Fruit fly (Drosophila melanogaster) whole organism, embryonic: ENCODE data around the gene Edg78E.

ENCODE experiments used
- B-H1 ChIP-seq: fragments of 200-800 bp; sonication (Bioruptor generic); IDR thresholded peaks from 3 replicates; pipeline ENCODE4 v1.3.6; 2022; ENCODE audit warnings: missing biosample characterization, missing genetic modification characterization
- BtbVII ChIP-seq: fragments of 200-800 bp; sonication (Bioruptor generic); optimal IDR thresholded peaks from 3 replicates; lab custom pipeline; 2017; ENCODE audit warnings: missing biosample characterization, mild to moderate bottlenecking, missing genetic modification characterization
- CG10274 ChIP-seq: fragments of 200-800 bp; sonication (Bioruptor generic); optimal IDR thresholded peaks from 3 replicates; lab custom pipeline; 2017; ENCODE audit warnings: missing biosample characterization, mild to moderate bottlenecking, missing genetic modification characterization
- CG11398 ChIP-seq: fragments of 200-800 bp; sonication (Bioruptor generic); optimal IDR thresholded peaks from 2 replicates; lab custom pipeline; 2016; ENCODE audit warnings: missing biosample characterization, missing genetic modification characterization
- CG11695 ChIP-seq: fragments of 200-800 bp; sonication (Bioruptor generic); IDR thresholded peaks from 3 replicates; pipeline ENCODE4 v1.3.6; 2022; ENCODE audit warnings: missing biosample characterization, missing genetic modification characterization
- CG11723 ChIP-seq: fragments of 200-800 bp; sonication (Bioruptor generic); optimal IDR thresholded peaks from 2 replicates; lab custom pipeline; 2017; ENCODE audit warnings: missing biosample characterization, mild to moderate bottlenecking, missing genetic modification characterization
- CG12219 ChIP-seq: fragments of 200-800 bp; sonication (Bioruptor generic); optimal IDR thresholded peaks from 3 replicates; lab custom pipeline; 2018; ENCODE audit warnings: missing biosample characterization, mild to moderate bottlenecking, missing genetic modification characterization
- CG13296 ChIP-seq: fragments of 200-800 bp; sonication (Bioruptor generic); optimal IDR thresholded peaks from 3 replicates; lab custom pipeline; 2018; ENCODE audit warnings: missing biosample characterization, mild to moderate bottlenecking, missing genetic modification characterization
- CG13775 ChIP-seq: fragments of 200-800 bp; sonication (Bioruptor generic); optimal IDR thresholded peaks from 3 replicates; lab custom pipeline; 2017; ENCODE audit warnings: missing biosample characterization, mild to moderate bottlenecking, missing genetic modification characterization
- CG14710 ChIP-seq: fragments of 200-800 bp; sonication (Bioruptor generic); optimal IDR thresholded peaks from 3 replicates; lab custom pipeline; 2019; ENCODE audit warnings: missing biosample characterization, mild to moderate bottlenecking, missing genetic modification characterization, moderate library complexity
- CG15011 ChIP-seq: fragments of 200-800 bp; sonication (Bioruptor generic); optimal IDR thresholded peaks from 3 replicates; lab custom pipeline; 2018; ENCODE audit warnings: missing biosample characterization, mild to moderate bottlenecking, missing genetic modification characterization
- CG15601 ChIP-seq: fragments of 200-800 bp; sonication (Bioruptor generic); optimal IDR thresholded peaks from 3 replicates; lab custom pipeline; 2019; ENCODE audit warnings: missing biosample characterization, mild to moderate bottlenecking, missing genetic modification characterization, moderate library complexity
- CG15696 ChIP-seq: fragments of 200-800 bp; sonication (Bioruptor generic); optimal IDR thresholded peaks from 2 replicates; lab custom pipeline; 2019; ENCODE audit warnings: missing biosample characterization, mild to moderate bottlenecking, missing genetic modification characterization, moderate library complexity
- CG1603 ChIP-seq: fragments of 200-800 bp; sonication (Bioruptor generic); optimal IDR thresholded peaks from 2 replicates; lab custom pipeline; 2019; ENCODE audit warnings: missing biosample characterization, mild to moderate bottlenecking, missing genetic modification characterization, moderate library complexity
- CG18011 ChIP-seq: fragments of 200-800 bp; sonication (Bioruptor generic); optimal IDR thresholded peaks from 2 replicates; lab custom pipeline; 2017; ENCODE audit warnings: missing biosample characterization, missing genetic modification characterization, mild to moderate bottlenecking, moderate library complexity, missing genotype
- CG18599 ChIP-seq: fragments of 200-800 bp; sonication (Bioruptor generic); optimal IDR thresholded peaks from 3 replicates; lab custom pipeline; 2017; ENCODE audit warnings: missing biosample characterization, missing genetic modification characterization, mild to moderate bottlenecking, moderate library complexity, missing genetic modification reagents
- CG2875 ChIP-seq: fragments of 200-800 bp; sonication (Bioruptor generic); optimal IDR thresholded peaks from 2 replicates; lab custom pipeline; 2017; ENCODE audit warnings: missing biosample characterization, mild to moderate bottlenecking, missing genetic modification characterization, missing genetic modification reagents
- CG3163 ChIP-seq: fragments of 200-800 bp; sonication (Bioruptor generic); optimal IDR thresholded peaks from 3 replicates; lab custom pipeline; 2016; ENCODE audit warnings: missing biosample characterization, missing genetic modification characterization
- CG34376 ChIP-seq: fragments of 200-800 bp; sonication (Bioruptor generic); optimal IDR thresholded peaks from 2 replicates; lab custom pipeline; 2018; ENCODE audit warnings: missing biosample characterization, mild to moderate bottlenecking, missing genetic modification characterization
- CG34422 ChIP-seq: fragments of 200-800 bp; sonication (Bioruptor generic); IDR thresholded peaks from 3 replicates; pipeline ENCODE4 v1.3.6; 2022; ENCODE audit warnings: missing biosample characterization, missing genetic modification characterization
- CG3847 ChIP-seq: fragments of 200-800 bp; sonication (Bioruptor generic); IDR thresholded peaks from 2 replicates; pipeline ENCODE4 v1.3.6; 2022; ENCODE audit warnings: missing biosample characterization, missing genetic modification characterization
- CG4820 ChIP-seq: fragments of 200-800 bp; sonication (Bioruptor generic); optimal IDR thresholded peaks from 3 replicates; lab custom pipeline; 2016; ENCODE audit warnings: missing biosample characterization, missing genetic modification characterization
- CG5953 ChIP-seq: fragments of 200-800 bp; sonication (Bioruptor generic); IDR thresholded peaks from 2 replicates; pipeline ENCODE4 v1.3.6; 2022; ENCODE audit warnings: missing biosample characterization, missing genetic modification characterization
- CG6765 ChIP-seq: fragments of 200-800 bp; sonication (Bioruptor generic); optimal IDR thresholded peaks from 3 replicates; lab custom pipeline; 2017; ENCODE audit warnings: missing biosample characterization, mild to moderate bottlenecking, missing genetic modification characterization
- CG8089 ChIP-seq: fragments of 200-800 bp; sonication (Bioruptor generic); optimal IDR thresholded peaks from 3 replicates; lab custom pipeline; 2016; ENCODE audit warnings: missing biosample characterization, missing genetic modification characterization
- CG8359 ChIP-seq: fragments of 200-800 bp; sonication (Bioruptor generic); optimal IDR thresholded peaks from 2 replicates; lab custom pipeline; 2017; ENCODE audit warnings: missing biosample characterization, mild to moderate bottlenecking, missing genetic modification characterization, borderline replicate concordance
- Dref ChIP-seq: fragments of 200-800 bp; sonication (Bioruptor generic); IDR thresholded peaks from 2 replicates; pipeline ENCODE4 v1.3.6; 2022; ENCODE audit warnings: missing biosample characterization, missing genetic modification characterization
- HLH4C ChIP-seq: fragments of 200-800 bp; sonication (Bioruptor generic); IDR thresholded peaks from 3 replicates; pipeline ENCODE4 v1.3.6; 2022; ENCODE audit warnings: missing biosample characterization, missing genetic modification characterization; ENCODE audit not compliant: partially characterized antibody
- HLHmδ ChIP-seq: fragments of 200-800 bp; sonication (Bioruptor generic); optimal IDR thresholded peaks from 2 replicates; lab custom pipeline; 2018; ENCODE audit warnings: missing biosample characterization, mild to moderate bottlenecking, missing genetic modification characterization, moderate library complexity
- Hey ChIP-seq: fragments of 200-800 bp; sonication (Bioruptor generic); optimal IDR thresholded peaks from 3 replicates; lab custom pipeline; 2018; ENCODE audit warnings: missing biosample characterization, mild to moderate bottlenecking, missing genetic modification characterization
- HmgZ ChIP-seq: fragments of 200-800 bp; sonication (Bioruptor generic); optimal IDR thresholded peaks from 2 replicates; lab custom pipeline; 2018; ENCODE audit warnings: missing biosample characterization, mild to moderate bottlenecking, missing genetic modification characterization
- NFAT ChIP-seq: fragments of 200-800 bp; sonication (Bioruptor generic); IDR thresholded peaks from 2 replicates; pipeline ENCODE4 v1.3.6; 2022; ENCODE audit warnings: missing biosample characterization, missing genetic modification characterization
- Opbp ChIP-seq: fragments of 200-800 bp; sonication (Bioruptor generic); IDR thresholded peaks from 3 replicates; pipeline ENCODE4 v1.3.6; 2022; ENCODE audit warnings: missing biosample characterization, missing genetic modification characterization; ENCODE audit not compliant: partially characterized antibody
- Six4 ChIP-seq: fragments of 200-800 bp; sonication (Bioruptor generic); optimal IDR thresholded peaks from 2 replicates; lab custom pipeline; 2016; ENCODE audit warnings: missing biosample characterization, missing genetic modification characterization
- Xbp1 ChIP-seq: fragments of 200-800 bp; sonication (Bioruptor generic); optimal IDR thresholded peaks from 3 replicates; lab custom pipeline; 2016; ENCODE audit warnings: missing biosample characterization, mild to moderate bottlenecking, missing genetic modification characterization
- cad ChIP-seq: fragments of >200 bp; optimal IDR thresholded peaks from 2 replicates; lab custom pipeline; 2017; ENCODE audit warnings: missing biosample characterization, missing genetic modification characterization
- ci ChIP-seq: fragments of 200-800 bp; sonication (Bioruptor generic); IDR thresholded peaks from 3 replicates; pipeline ENCODE4 v1.3.6; 2022; ENCODE audit warnings: missing biosample characterization, missing genetic modification characterization
- da ChIP-seq: fragments of 200-800 bp; sonication (Bioruptor generic); optimal IDR thresholded peaks from 2 replicates; lab custom pipeline; 2016; ENCODE audit warnings: missing biosample characterization, missing genetic modification characterization
- dysf ChIP-seq: fragments of 200-800 bp; sonication (Bioruptor generic); IDR thresholded peaks from 3 replicates; pipeline ENCODE4 v1.3.6; 2022; ENCODE audit warnings: missing biosample characterization, missing genetic modification characterization
- eve ChIP-seq, 2 experiments: fragments of >200 bp; optimal IDR thresholded peaks; 2 replicates each; lab custom pipeline; 2017; ENCODE audit warnings: missing biosample characterization in 2 of 2, missing genetic modification characterization in 2 of 2
- ftz-f1 ChIP-seq: fragments of 200-800 bp; sonication (Bioruptor generic); optimal IDR thresholded peaks from 2 replicates; lab custom pipeline; 2016; ENCODE audit warnings: missing biosample characterization, missing genetic modification characterization
- nerfin-1 ChIP-seq: fragments of 200-800 bp; sonication (Bioruptor generic); optimal IDR thresholded peaks from 3 replicates; lab custom pipeline; 2019; ENCODE audit warnings: missing biosample characterization, mild to moderate bottlenecking, missing genetic modification characterization, moderate library complexity
- org-1 ChIP-seq: fragments of 200-800 bp; sonication (Bioruptor generic); optimal IDR thresholded peaks from 2 replicates; lab custom pipeline; 2017; ENCODE audit warnings: missing biosample characterization, missing genetic modification characterization
- ranshi ChIP-seq: fragments of 200-800 bp; sonication (Bioruptor generic); IDR thresholded peaks from 2 replicates; pipeline ENCODE4 v1.3.6; 2022; ENCODE audit warnings: missing biosample characterization, missing genetic modification characterization
- rib ChIP-seq: fragments of 200-800 bp; sonication (Bioruptor generic); IDR thresholded peaks from 2 replicates; pipeline ENCODE4 v1.3.6; 2022; ENCODE audit warnings: missing biosample characterization, missing genetic modification characterization
- schlank ChIP-seq: fragments of 200-800 bp; sonication (Bioruptor generic); optimal IDR thresholded peaks from 2 replicates; lab custom pipeline; 2018; ENCODE audit warnings: missing biosample characterization, mild to moderate bottlenecking, missing genetic modification characterization
- sens ChIP-seq: fragments of 200-800 bp; sonication (Bioruptor generic); peaks from one replicate; lab custom pipeline; 2016; ENCODE audit warnings: missing biosample characterization, missing genetic modification characterization
- stwl ChIP-seq: fragments of 200-800 bp; sonication (Bioruptor generic); optimal IDR thresholded peaks from 3 replicates; lab custom pipeline; 2018; ENCODE audit warnings: missing biosample characterization, mild to moderate bottlenecking, missing genetic modification characterization, moderate library complexity
- tna ChIP-seq: fragments of 200-800 bp; sonication (Bioruptor generic); IDR thresholded peaks from 2 replicates; pipeline ENCODE4 v1.3.6; 2022; ENCODE audit warnings: missing biosample characterization, missing genetic modification characterization; ENCODE audit not compliant: partially characterized antibody
- wek ChIP-seq: fragments of 200-800 bp; sonication (Bioruptor generic); optimal IDR thresholded peaks from 3 replicates; lab custom pipeline; 2018; ENCODE audit warnings: missing biosample characterization, mild to moderate bottlenecking, missing genetic modification characterization, moderate library complexity

Gene Edg78E

dm6 chr3L:21304400-21304799 is 6.8 kb upstream of the Edg78E start, which contains the start of the genes CG11309 and CG7632 (continued):
- peak; percentile 98 for TF ChIP-seq da (GFP tag; lab: Kevin White, UChicago)
- TF ChIP-seq CG15011 = peak; percentile 99
- no peak for TF ChIP-seq HLH4C (GFP tag; lab: Robert Waterston, UW)
- TF ChIP-seq CG11398 (GFP tag; lab: Kevin White, UChicago) = peak; percentile 98
- peak; percentile 65 to 100 for TF ChIP-seq eve (GFP tag; optimal IDR thresholded peaks at IDR 0.05; lab: Kevin White, UChicago)
- peak; percentile 94 for TF ChIP-seq CG10274 (GFP tag; lab: Kevin White, UChicago)
- TF ChIP-seq rib (GFP tag; lab: Robert Waterston, UW) = peak; percentile 98
- peak; percentile 99 for TF ChIP-seq CG1603 (tag; lab: Kevin White, UChicago)
- TF ChIP-seq nerfin-1 = peak; percentile 100
- TF ChIP-seq CG8359 = peak; percentile 95
- TF ChIP-seq cad (GFP tag; lab: Kevin White, UChicago) = no peak
- TF ChIP-seq dysf (GFP tag; lab: Robert Waterston, UW) = peak; percentile 98
- TF ChIP-seq CG2875 (GFP tag; lab: Kevin White, UChicago) = peak; percentile 99
- TF ChIP-seq CG12219 (GFP tag; lab: Kevin White, UChicago) = peak; percentile 100
- TF ChIP-seq CG34376 (GFP tag; lab: Kevin White, UChicago) = peak; percentile 100
- peak; percentile 93 for TF ChIP-seq ftz-f1 (GFP tag; lab: Kevin White, UChicago)
- TF ChIP-seq ranshi (GFP tag; lab: Robert Waterston, UW) = peak; percentile 98
- peak; percentile 98 for TF ChIP-seq CG5953 (GFP tag; lab: Robert Waterston, UW)
- 0 out of 2 replicates have a peak, but pooled peaks have one; percentile 29 for TF ChIP-seq tna
- peak; percentile 100 for TF ChIP-seq BtbVII
- TF ChIP-seq Six4 (GFP tag; lab: Kevin White, UChicago) = peak; percentile 99
- TF ChIP-seq schlank (tag; lab: Kevin White, UChicago) = peak; percentile 99
- TF ChIP-seq Xbp1 = peak; percentile 99
- TF ChIP-seq Dref (GFP tag; lab: Robert Waterston, UW) = 0 out of 2 replicates have a peak, but pooled peaks have one; percentile 34
- TF ChIP-seq CG3163 (GFP tag; lab: Kevin White, UChicago) = peak; percentile 90
- TF ChIP-seq NFAT = peak; percentile 97
- peak; percentile 99 for TF ChIP-seq CG15696 (tag; lab: Kevin White, UChicago)
- TF ChIP-seq CG14710 (tag; lab: Kevin White, UChicago) = peak; percentile 99
- peak; percentile 99 for TF ChIP-seq CG13775 (GFP tag; lab: Kevin White, UChicago)
- peak; percentile 99 for TF ChIP-seq CG15601 (tag; lab: Kevin White, UChicago)
- peak; percentile 99 for TF ChIP-seq CG11723 (GFP tag; lab: Kevin White, UChicago)
- TF ChIP-seq CG3847 (GFP tag; lab: Robert Waterston, UW) = peak; percentile 97
- peak; percentile 93 for TF ChIP-seq CG18011
- peak; percentile 98 for TF ChIP-seq CG8089 (GFP tag; lab: Kevin White, UChicago)
- TF ChIP-seq wek (GFP tag; lab: Kevin White, UChicago) = peak; percentile 98
- no peak; the same call in 2 of the 3 replicates for TF ChIP-seq Opbp (GFP tag; lab: Robert Waterston, UW)
- peak; percentile 99 for TF ChIP-seq CG6765 (GFP tag; lab: Kevin White, UChicago)
- peak; percentile 96 for TF ChIP-seq B-H1 (GFP tag; lab: Robert Waterston, UW)
- TF ChIP-seq CG34422 (GFP tag; lab: Robert Waterston, UW) = peak; percentile 97
- peak; percentile 100 for TF ChIP-seq sens (GFP tag; lab: Kevin White, UChicago)
- peak; percentile 100 for TF ChIP-seq CG13296 (GFP tag; lab: Kevin White, UChicago)
- peak; percentile 18 for TF ChIP-seq HLHmδ (GFP tag; lab: Kevin White, UChicago)
- TF ChIP-seq Hey = peak; percentile 98
- TF ChIP-seq CG11695 (GFP tag; lab: Robert Waterston, UW) = peak; percentile 99
- TF ChIP-seq ci (GFP tag; lab: Robert Waterston, UW) = peak; percentile 100
- peak; percentile 99 for TF ChIP-seq org-1
- peak; percentile 100 for TF ChIP-seq CG4820
- TF ChIP-seq HmgZ (tag; lab: Kevin White, UChicago) = peak; percentile 100
- peak; percentile 100 for TF ChIP-seq CG18599
- peak; percentile 99 for TF ChIP-seq stwl (tag; lab: Kevin White, UChicago)
